Worm (Caenorhabditis elegans) whole organism, L2 larva: ENCODE results near the gene kgb-1.

Experiments
- C34F6.9 ChIP-seq: fragments of 150-350 bp; optimal IDR thresholded peaks from 2 replicates; lab custom pipeline; 2014; ENCODE audit warnings: missing biosample characterization, missing genetic modification characterization
- elt-3 ChIP-seq: sonication (generic microtip); optimal IDR thresholded peaks from 2 replicates; lab custom pipeline; 2017; ENCODE audit warnings: missing biosample characterization, missing genetic modification characterization
- snpc-4 ChIP-seq: fragments of 150-350 bp; optimal IDR thresholded peaks from 2 replicates; lab custom pipeline; 2014; ENCODE audit warnings: missing biosample characterization, missing genetic modification characterization
- unc-62 ChIP-seq: fragments of 150-350 bp; optimal IDR thresholded peaks from 2 replicates; lab custom pipeline; 2014; ENCODE audit warnings: missing biosample characterization, missing genetic modification reagents, missing genetic modification characterization

ce11 chrIV:428869-429268 lies 19.0 kb upstream of the kgb-1 start, which contains the start of gene Y66H1A.5:
- no peak for TF ChIP-seq C34F6.9 (tag; lab: Kevin White, UChicago)
- TF ChIP-seq unc-62 = no peak
- TF ChIP-seq snpc-4 (tag; lab: Kevin White, UChicago) = no peak
- no peak for TF ChIP-seq elt-3 (tag; lab: Kevin White, UChicago)
